Fruit fly (Drosophila melanogaster) whole organism, embryonic: ENCODE results near the gene CG6709.

Experiments used
- Abd-B ChIP-seq: fragments of 200-800 bp; sonication (Bioruptor generic); optimal IDR thresholded peaks from 2 replicates; lab custom pipeline; 2018; ENCODE audit warnings: missing biosample characterization, mild to moderate bottlenecking, missing genetic modification characterization, moderate library complexity
- Ada2b ChIP-seq: fragments of 200-800 bp; sonication (Bioruptor generic); IDR thresholded peaks from 2 replicates; pipeline ENCODE4 v1.3.6; 2022; ENCODE audit warnings: missing biosample characterization, missing genetic modification characterization
- B-H2 ChIP-seq: fragments of 200-800 bp; sonication (Bioruptor generic); optimal IDR thresholded peaks from 2 replicates; lab custom pipeline; 2018; ENCODE audit warnings: missing biosample characterization, mild to moderate bottlenecking, missing genetic modification characterization
- Bgb ChIP-seq: fragments of 200-800 bp; sonication (Bioruptor generic); IDR thresholded peaks from 2 replicates; pipeline ENCODE4 v1.3.6; 2022; ENCODE audit warnings: missing biosample characterization, missing genetic modification characterization; ENCODE audit not compliant: partially characterized antibody
- Blimp-1 ChIP-seq: fragments of 200-800 bp; sonication (Bioruptor generic); optimal IDR thresholded peaks from 3 replicates; lab custom pipeline; 2018; ENCODE audit warnings: missing biosample characterization, missing genetic modification characterization, mild to moderate bottlenecking, moderate library complexity, missing genetic modification reagents
- CG10147 ChIP-seq: fragments of 200-800 bp; sonication (Bioruptor generic); optimal IDR thresholded peaks from 2 replicates; lab custom pipeline; 2019; ENCODE audit warnings: missing biosample characterization, mild to moderate bottlenecking, missing genetic modification characterization, moderate library complexity
- CG10543 ChIP-seq: fragments of 200-800 bp; sonication (Bioruptor generic); optimal IDR thresholded peaks from 3 replicates; lab custom pipeline; 2017; ENCODE audit warnings: missing biosample characterization, mild to moderate bottlenecking, missing genetic modification characterization, moderate library complexity
- CG11560 ChIP-seq: fragments of 200-800 bp; sonication (Bioruptor generic); IDR thresholded peaks from 3 replicates; pipeline ENCODE4 v1.3.6; 2022; ENCODE audit warnings: missing biosample characterization, missing genetic modification characterization
- CG12071 ChIP-seq: fragments of 200-800 bp; sonication (Bioruptor generic); optimal IDR thresholded peaks from 3 replicates; lab custom pipeline; 2018; ENCODE audit warnings: missing biosample characterization, mild to moderate bottlenecking, missing genetic modification characterization
- CG12744 ChIP-seq: fragments of 200-800 bp; sonication (Bioruptor generic); optimal IDR thresholded peaks from 2 replicates; lab custom pipeline; 2016; ENCODE audit warnings: missing biosample characterization, missing genetic modification characterization
- CG15696 ChIP-seq: fragments of 200-800 bp; sonication (Bioruptor generic); optimal IDR thresholded peaks from 2 replicates; lab custom pipeline; 2019; ENCODE audit warnings: missing biosample characterization, mild to moderate bottlenecking, missing genetic modification characterization, moderate library complexity
- CG30431 ChIP-seq: fragments of 200-800 bp; sonication (Bioruptor generic); optimal IDR thresholded peaks from 2 replicates; lab custom pipeline; 2017; ENCODE audit warnings: missing biosample characterization, missing genetic modification characterization
- CG31388 ChIP-seq: fragments of 200-800 bp; sonication (Bioruptor generic); optimal IDR thresholded peaks from 2 replicates; lab custom pipeline; 2016; ENCODE audit warnings: missing biosample characterization, missing genetic modification characterization
- CG3838 ChIP-seq: fragments of 200-800 bp; sonication (Bioruptor generic); optimal IDR thresholded peaks from 3 replicates; lab custom pipeline; 2016; ENCODE audit warnings: missing biosample characterization, missing genetic modification characterization
- CG4282 ChIP-seq: fragments of 200-800 bp; sonication (Bioruptor generic); optimal IDR thresholded peaks from 2 replicates; lab custom pipeline; 2016; ENCODE audit warnings: missing biosample characterization, missing genetic modification characterization
- CG43689 ChIP-seq: fragments of 200-800 bp; sonication (Bioruptor generic); IDR thresholded peaks from 2 replicates; pipeline ENCODE4 v1.3.6; 2022; ENCODE audit warnings: missing biosample characterization, missing genetic modification characterization
- CG5180 ChIP-seq: fragments of 200-800 bp; sonication (Bioruptor generic); optimal IDR thresholded peaks from 3 replicates; lab custom pipeline; 2017; ENCODE audit warnings: missing biosample characterization, missing genetic modification characterization, mild to moderate bottlenecking, moderate library complexity, missing genetic modification reagents
- CG6791 ChIP-seq: fragments of 200-800 bp; sonication (Bioruptor generic); IDR thresholded peaks from 3 replicates; pipeline ENCODE4 v1.3.6; 2022; ENCODE audit warnings: missing biosample characterization, missing genetic modification characterization; ENCODE audit not compliant: partially characterized antibody
- CG7928 ChIP-seq: fragments of 200-800 bp; sonication (Bioruptor generic); optimal IDR thresholded peaks from 2 replicates; lab custom pipeline; 2017; ENCODE audit warnings: missing biosample characterization, mild to moderate bottlenecking, missing genetic modification characterization
- CG8388 ChIP-seq: fragments of 200-800 bp; sonication (Bioruptor generic); optimal IDR thresholded peaks from 2 replicates; lab custom pipeline; 2019; ENCODE audit warnings: missing biosample characterization, mild to moderate bottlenecking, missing genetic modification characterization, moderate library complexity
- CG8924 ChIP-seq: fragments of 200-800 bp; optimal IDR thresholded peaks from 3 replicates; lab custom pipeline; 2019; ENCODE audit warnings: missing biosample characterization, mild to moderate bottlenecking, missing genetic modification characterization, moderate library complexity
- CTCF ChIP-seq: fragments of 200-800 bp; sonication (Bioruptor generic); optimal IDR thresholded peaks from 2 replicates; lab custom pipeline; 2017; ENCODE audit warnings: missing biosample characterization, mild to moderate bottlenecking, missing genetic modification characterization, moderate library complexity
- CrebB ChIP-seq: fragments of 200-800 bp; sonication (Bioruptor generic); optimal IDR thresholded peaks from 3 replicates; lab custom pipeline; 2018; ENCODE audit warnings: missing biosample characterization, mild to moderate bottlenecking, missing genetic modification characterization
- D ChIP-seq, 2 experiments: fragments of 200-800 bp in 1 of 2; fragments of >200 bp in 1 of 2; sonication (Bioruptor generic) in 1 of 2; optimal IDR thresholded peaks; 2 replicates in 1 of 2; 3 replicates in 1 of 2; lab custom pipeline; 2017; ENCODE audit warnings: mild to moderate bottlenecking in 1 of 2, missing biosample characterization in 1 of 2, missing genetic modification characterization in 1 of 2, missing genetic modification reagents in 1 of 2
- Doc3 ChIP-seq: fragments of 200-800 bp; sonication (Bioruptor generic); IDR thresholded peaks from 3 replicates; pipeline ENCODE4 v1.3.6; 2022; ENCODE audit warnings: missing biosample characterization, missing genetic modification characterization; ENCODE audit not compliant: partially characterized antibody
- Eip74EF ChIP-seq, 2 experiments: fragments of 200-800 bp in 1 of 2; fragments of >200 bp in 1 of 2; sonication (Bioruptor generic) in 1 of 2; optimal IDR thresholded peaks; 2 replicates each; lab custom pipeline; 2017 to 2019; ENCODE audit warnings: missing biosample characterization in 2 of 2, missing genetic modification characterization in 2 of 2, mild to moderate bottlenecking in 1 of 2, moderate library complexity in 1 of 2
- Fer3 ChIP-seq: fragments of 200-800 bp; sonication (Bioruptor generic); optimal IDR thresholded peaks from 2 replicates; lab custom pipeline; 2018; ENCODE audit warnings: missing biosample characterization, mild to moderate bottlenecking, missing genetic modification characterization, moderate library complexity
- H15 ChIP-seq: fragments of 200-800 bp; sonication (Bioruptor generic); IDR thresholded peaks from 3 replicates; pipeline ENCODE4 v1.3.6; 2022; ENCODE audit warnings: missing biosample characterization, missing genetic modification characterization
- Hr51 ChIP-seq, 2 experiments: fragments of 200-800 bp; sonication (Bioruptor generic); optimal IDR thresholded peaks; 2 replicates in 1 of 2; 3 replicates in 1 of 2; lab custom pipeline; 2016 to 2018; ENCODE audit warnings: missing biosample characterization in 2 of 2, missing genetic modification characterization in 2 of 2, mild to moderate bottlenecking in 1 of 2, moderate library complexity in 1 of 2
- Kr ChIP-seq: fragments of 200-800 bp; sonication (Bioruptor generic); optimal IDR thresholded peaks from 2 replicates; lab custom pipeline; 2017; ENCODE audit warnings: missing biosample characterization, mild to moderate bottlenecking, missing genetic modification characterization
- Nf-YC ChIP-seq: fragments of 200-800 bp; optimal IDR thresholded peaks from 3 replicates; lab custom pipeline; 2019; ENCODE audit warnings: missing biosample characterization, mild to moderate bottlenecking, missing genetic modification characterization, moderate library complexity
- Optix ChIP-seq: fragments of 200-800 bp; sonication (Bioruptor generic); IDR thresholded peaks from 3 replicates; pipeline ENCODE4 v1.3.6; 2022; ENCODE audit warnings: missing biosample characterization, missing genetic modification characterization
- Taf1 ChIP-seq: fragments of 200-800 bp; sonication (Bioruptor generic); IDR thresholded peaks from 2 replicates; pipeline ENCODE4 v1.3.6; 2022; ENCODE audit warnings: missing biosample characterization, missing genetic modification characterization
- croc ChIP-seq: fragments of 200-800 bp; sonication (Bioruptor generic); conservative IDR thresholded peaks from 3 replicates; pipeline ENCODE4 v1.3.6; 2022; ENCODE audit warnings: missing biosample characterization, missing genetic modification characterization
- crp ChIP-seq, 2 experiments: fragments of 200-800 bp; sonication (Bioruptor generic); optimal IDR thresholded peaks; 2 replicates in 1 of 2; 3 replicates in 1 of 2; lab custom pipeline; 2017; ENCODE audit warnings: missing biosample characterization in 2 of 2, missing genetic modification characterization in 2 of 2, mild to moderate bottlenecking in 1 of 2, moderate library complexity in 1 of 2
- danr ChIP-seq: fragments of 200-800 bp; sonication (Bioruptor generic); IDR thresholded peaks from 2 replicates; pipeline ENCODE4 v1.3.6; 2022; ENCODE audit warnings: missing biosample characterization, missing genetic modification characterization
- dimm ChIP-seq: fragments of 200-800 bp; sonication (Bioruptor generic); IDR thresholded peaks from 2 replicates; pipeline ENCODE4 v1.3.6; 2022; ENCODE audit warnings: missing biosample characterization, missing genetic modification characterization
- dmrt11E ChIP-seq: fragments of 200-800 bp; sonication (Bioruptor generic); optimal IDR thresholded peaks from 3 replicates; lab custom pipeline; 2018; ENCODE audit warnings: missing biosample characterization, mild to moderate bottlenecking, missing genetic modification characterization, moderate library complexity
- eyg ChIP-seq: fragments of 200-800 bp; sonication (Bioruptor generic); optimal IDR thresholded peaks from 3 replicates; lab custom pipeline; 2016; ENCODE audit warnings: missing biosample characterization, missing genetic modification characterization
- gem ChIP-seq: fragments of 200-800 bp; sonication (Bioruptor generic); optimal IDR thresholded peaks from 2 replicates; lab custom pipeline; 2019; ENCODE audit warnings: missing biosample characterization, mild to moderate bottlenecking, missing genetic modification characterization, moderate library complexity
- grau ChIP-seq: fragments of 200-800 bp; optimal IDR thresholded peaks from 3 replicates; lab custom pipeline; 2019; ENCODE audit warnings: missing biosample characterization, mild to moderate bottlenecking, missing genetic modification characterization, moderate library complexity
- h ChIP-seq: fragments of >200 bp; optimal IDR thresholded peaks from 2 replicates; lab custom pipeline; 2017
- kni ChIP-seq: fragments of 200-800 bp; sonication (Bioruptor generic); optimal IDR thresholded peaks from 3 replicates; lab custom pipeline; 2017; ENCODE audit warnings: mild to moderate bottlenecking, missing biosample characterization, missing genetic modification reagents, missing genetic modification characterization
- lmd ChIP-seq: fragments of 200-800 bp; sonication (Bioruptor generic); IDR thresholded peaks from 2 replicates; pipeline ENCODE4 v1.3.6; 2022; ENCODE audit warnings: missing biosample characterization, missing genetic modification characterization
- mam ChIP-seq: fragments of 200-800 bp; sonication (Bioruptor generic); optimal IDR thresholded peaks from 3 replicates; lab custom pipeline; 2016; ENCODE audit warnings: missing biosample characterization, missing genetic modification characterization
- pros ChIP-seq: fragments of 200-800 bp; sonication (Bioruptor generic); optimal IDR thresholded peaks from 3 replicates; lab custom pipeline; 2019; ENCODE audit warnings: missing biosample characterization, mild to moderate bottlenecking, missing genetic modification characterization, moderate library complexity
- scrt ChIP-seq: fragments of 200-800 bp; sonication (Bioruptor generic); optimal IDR thresholded peaks from 2 replicates; lab custom pipeline; 2018; ENCODE audit warnings: missing biosample characterization, mild to moderate bottlenecking, missing genetic modification characterization, moderate library complexity
- vfl ChIP-seq: fragments of 200-800 bp; sonication (Bioruptor generic); optimal IDR thresholded peaks from 2 replicates; lab custom pipeline; 2016; ENCODE audit warnings: missing biosample characterization, missing genetic modification characterization
- vnd ChIP-seq: fragments of 200-800 bp; sonication (Bioruptor generic); IDR thresholded peaks from 3 replicates; pipeline ENCODE4 v1.3.6; 2022; ENCODE audit warnings: missing biosample characterization, missing genetic modification characterization; ENCODE audit not compliant: partially characterized antibody

CG6709 gene

DNA sequence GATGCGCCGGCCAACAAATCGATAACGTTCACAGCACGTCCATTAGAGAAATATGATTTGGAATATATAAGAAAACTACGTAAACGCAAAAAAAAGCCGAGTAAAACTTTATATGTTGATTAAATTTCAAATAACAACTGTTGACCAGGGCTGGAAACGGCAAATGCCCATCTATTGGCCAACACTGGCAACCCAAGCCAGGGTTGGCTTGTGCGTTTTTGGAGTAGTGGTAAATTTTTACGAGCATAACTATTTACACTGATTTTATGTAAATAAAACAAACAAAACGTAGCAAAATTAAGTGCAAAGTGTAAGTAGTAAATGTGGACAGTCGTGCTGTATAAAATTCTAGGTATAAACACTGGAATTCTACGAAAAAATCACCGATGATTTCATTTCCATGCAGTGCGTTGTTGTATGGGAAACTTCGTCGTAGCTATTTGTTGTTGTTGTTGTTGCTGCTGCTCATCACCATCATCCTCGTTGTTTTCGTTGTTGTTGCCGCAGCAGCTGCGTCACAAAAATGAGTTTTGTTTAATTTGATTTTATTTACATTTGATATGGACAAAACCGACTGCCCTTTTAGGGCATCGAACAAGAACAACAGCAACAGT, 4.6 kb upstream of the CG6709 start, which contains the start of gene nudE (continued):
- TF ChIP-seq grau (tag; lab: Kevin White, UChicago) (peak; percentile 25), eyg (GFP tag; lab: Kevin White, UChicago) (no peak), B-H2 (GFP tag; lab: Kevin White, UChicago) (peak; percentile 10), H15 (GFP tag; lab: Robert Waterston, UW) (no peak), CG6791 (no peak), vnd (GFP tag; lab: Robert Waterston, UW) (no peak), CG30431 (GFP tag; lab: Kevin White, UChicago) (no peak), Nf-YC (no peak), Blimp-1 (no peak), Eip74EF (GFP tag; optimal IDR thresholded peaks at IDR 0.05; lab: Kevin White, UChicago) (no peak), CrebB (tag; lab: Kevin White, UChicago) (no peak), mam (GFP tag; lab: Kevin White, UChicago) (peak; percentile 50), CG7928 (GFP tag; lab: Kevin White, UChicago) (peak; percentile 98), CG15696 (no peak), kni (GFP tag; lab: Kevin White, UChicago) (no peak), Optix (GFP tag; lab: Robert Waterston, UW) (no peak), CG5180 (GFP tag; lab: Kevin White, UChicago) (no peak), gem (tag; lab: Kevin White, UChicago) (peak; percentile 16), dimm (no peak), CG3838 (GFP tag; lab: Kevin White, UChicago) (no peak), CG4282 (GFP tag; lab: Kevin White, UChicago) (peak; percentile 50), CG43689 (no peak), lmd (GFP tag; lab: Robert Waterston, UW) (no peak; the same call in 1 of the 2 replicates), dmrt11E (tag; lab: Kevin White, UChicago) (no peak), scrt (no peak), Hr51 (GFP tag; optimal IDR thresholded peaks at IDR 0.05; lab: Kevin White, UChicago) (no peak), CG11560 (tag; lab: Robert Waterston, UW) (no peak), Fer3 (tag; lab: Kevin White, UChicago) (peak; percentile 33), Abd-B (GFP tag; lab: Kevin White, UChicago) (peak; percentile 68), CG31388 (GFP tag; lab: Kevin White, UChicago) (no peak), CG12744 (GFP tag; lab: Kevin White, UChicago) (no peak), pros (GFP tag; lab: Kevin White, UChicago) (no peak), CG12071 (GFP tag; lab: Kevin White, UChicago) (no peak), Doc3 (no peak), h (lab: Kevin White, UChicago) (no peak), croc (GFP tag; lab: Robert Waterston, UW) (no peak), CG10147 (GFP tag; lab: Kevin White, UChicago) (no peak), crp (GFP tag; optimal IDR thresholded peaks at IDR 0.05; lab: Kevin White, UChicago) (peak in 1 of 2 experiments; percentile 63), CTCF (GFP tag; lab: Kevin White, UChicago) (peak; percentile 49), danr (GFP tag; lab: Robert Waterston, UW) (no peak), Bgb (GFP tag; lab: Robert Waterston, UW) (peak; percentile 22; the same call in 1 of the 2 replicates), CG10543 (no peak), Ada2b (no peak), D (optimal IDR thresholded peaks at IDR 0.05; lab: Kevin White, UChicago) (no peak), D (GFP tag; optimal IDR thresholded peaks at IDR 0.05; lab: Kevin White, UChicago) (no peak), Kr (no peak), vfl (GFP tag; lab: Kevin White, UChicago) (no peak), Taf1 (GFP tag; lab: Robert Waterston, UW) (no peak), CG8924 (tag; lab: Kevin White, UChicago) (peak; percentile 25), CG8388 (GFP tag; lab: Kevin White, UChicago) (peak; percentile 37)
